Worm (Caenorhabditis elegans) whole organism, L4 larva: ENCODE results near the gene iars-1.

Experiments used
- F10B5.3 ChIP-seq: sonication (generic microtip); optimal IDR thresholded peaks from 2 replicates; lab custom pipeline; 2016; ENCODE audit warnings: mild to moderate bottlenecking, missing genetic modification characterization, missing compliant biosample characterization
- Y48G9A.11 ChIP-seq: fragments of 200-800 bp; sonication (Bioruptor generic); IDR thresholded peaks from 2 replicates; pipeline ENCODE4 v1.3.6; 2022; ENCODE audit warnings: missing genetic modification reagents, missing genetic modification characterization, missing compliant biosample characterization
- aly-2 ChIP-seq: sonication (generic microtip); optimal IDR thresholded peaks from 2 replicates; lab custom pipeline; 2018; ENCODE audit warnings: missing biosample characterization, missing genetic modification characterization
- ceh-28 ChIP-seq: fragments of 150-350 bp; optimal IDR thresholded peaks from 2 replicates; lab custom pipeline; 2014; ENCODE audit warnings: missing biosample characterization, missing genetic modification reagents, missing genetic modification characterization
- egl-27 ChIP-seq: sonication (generic microtip); optimal IDR thresholded peaks from 3 replicates; lab custom pipeline; 2017; ENCODE audit warnings: missing biosample characterization, missing genetic modification reagents, missing genetic modification characterization
- fos-1 ChIP-seq: fragments of 150-350 bp; optimal IDR thresholded peaks from 2 replicates; lab custom pipeline; 2014; ENCODE audit warnings: missing biosample characterization, missing genetic modification characterization
- lir-3 ChIP-seq: sonication (generic microtip); optimal IDR thresholded peaks from 2 replicates; lab custom pipeline; 2016; ENCODE audit warnings: mild to moderate bottlenecking, missing genetic modification characterization, missing compliant biosample characterization
- mes-2 ChIP-seq: sonication (generic microtip); optimal IDR thresholded peaks from 2 replicates; lab custom pipeline; 2016; ENCODE audit warnings: missing genotype, mild to moderate bottlenecking, missing genetic modification characterization, missing compliant biosample characterization; ENCODE audit not compliant: poor library complexity, severe bottlenecking
- mxl-3 ChIP-seq: fragments of 200-800 bp; sonication (Bioruptor generic); optimal IDR thresholded peaks from 2 replicates; lab custom pipeline; 2018; ENCODE audit warnings: mild to moderate bottlenecking, missing genetic modification characterization, missing compliant biosample characterization
- nhr-41 ChIP-seq: fragments of 200-800 bp; sonication (Bioruptor generic); IDR thresholded peaks from 2 replicates; pipeline ENCODE4 v1.3.6; 2022; ENCODE audit warnings: missing genetic modification reagents, missing genetic modification characterization, missing compliant biosample characterization
- nhr-76 ChIP-seq: fragments of 150-350 bp; optimal IDR thresholded peaks from 2 replicates; lab custom pipeline; 2014; ENCODE audit warnings: missing biosample characterization, missing genetic modification characterization
- snpc-4 ChIP-seq: fragments of 150-350 bp; optimal IDR thresholded peaks from 2 replicates; lab custom pipeline; 2014; ENCODE audit warnings: missing biosample characterization, missing genetic modification characterization
- unc-130 ChIP-seq: sonication (generic microtip); optimal IDR thresholded peaks from 2 replicates; lab custom pipeline; 2016; ENCODE audit warnings: missing genetic modification reagents, missing genetic modification characterization, missing compliant biosample characterization
- unc-62 ChIP-seq, 3 experiments: fragments of 150-350 bp in 1 of 3; sonication (generic microtip); optimal IDR thresholded peaks in 2 of 3; peaks in 1 of 3; 1 replicate in 1 of 3; 2 replicates in 2 of 3; lab custom pipeline; 2014 to 2017; ENCODE audit warnings: missing biosample characterization in 3 of 3, missing genetic modification characterization in 3 of 3, missing genetic modification reagents in 3 of 3, missing genotype in 1 of 3

DNA sequence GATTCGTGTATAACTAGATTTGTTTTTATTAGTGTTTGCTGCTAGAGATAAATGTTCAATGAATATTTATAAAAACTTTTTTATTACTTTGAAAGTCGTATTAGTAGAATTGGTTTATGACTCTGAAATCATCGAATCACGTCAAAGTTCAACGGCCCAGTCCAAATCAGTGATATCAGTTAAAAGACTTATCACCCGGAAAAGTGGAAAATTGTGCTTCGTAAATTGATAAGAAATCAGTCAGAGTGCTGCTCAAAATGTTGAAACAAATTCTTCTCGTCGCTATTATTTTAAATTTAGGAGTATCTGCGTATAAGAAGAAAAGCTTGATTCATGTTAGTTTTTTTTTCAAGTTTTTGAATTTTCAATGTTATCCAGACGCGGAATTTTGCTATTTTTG is 19.9 kb downstream of the iars-1 start, which contains the start of gene R10H10.3:
- no peak for TF ChIP-seq unc-62 (GFP tag; optimal IDR thresholded peaks at IDR 0.05 in 1 of 2; lab: Kevin White, UChicago)
- no peak for TF ChIP-seq unc-62 (tag; optimal IDR thresholded peaks at IDR 0.05; lab: Kevin White, UChicago)
- TF ChIP-seq unc-130 = no peak
- no peak for TF ChIP-seq egl-27 (tag; lab: Kevin White, UChicago)
- TF ChIP-seq aly-2 (tag; lab: Kevin White, UChicago) = no peak
- no peak for TF ChIP-seq snpc-4 (tag; lab: Kevin White, UChicago)
- TF ChIP-seq Y48G9A.11 (GFP tag; lab: Robert Waterston, UW) = no peak
- no peak for TF ChIP-seq mes-2 (tag; lab: Kevin White, UChicago)
- no peak for TF ChIP-seq ceh-28 (tag; lab: Kevin White, UChicago)
- TF ChIP-seq fos-1 (tag; lab: Kevin White, UChicago) = no peak
- no peak for TF ChIP-seq F10B5.3 (tag; lab: Kevin White, UChicago)
- TF ChIP-seq lir-3 (tag; lab: Kevin White, UChicago) = no peak
- no peak for TF ChIP-seq nhr-76 (tag; lab: Kevin White, UChicago)
- TF ChIP-seq nhr-41 (GFP tag; lab: Robert Waterston, UW) = no peak
- TF ChIP-seq mxl-3 (GFP tag; lab: Kevin White, UChicago) = no peak
